Worm (Caenorhabditis elegans) whole organism, L1 larva: ENCODE measurements around the gene str-129.

ENCODE experiments used
- alr-1 ChIP-seq: fragments of 200-800 bp; sonication (Bioruptor generic); optimal IDR thresholded peaks from 2 replicates; lab custom pipeline; 2018; ENCODE audit warnings: borderline replicate concordance, mild to moderate bottlenecking, missing genetic modification characterization, missing compliant biosample characterization
- ceh-8 ChIP-seq: fragments of 200-800 bp; sonication (Bioruptor generic); optimal IDR thresholded peaks from 2 replicates; lab custom pipeline; 2018; ENCODE audit warnings: mild to moderate bottlenecking, missing genetic modification characterization, moderate library complexity, missing compliant biosample characterization
- ces-1 ChIP-seq: fragments of 150-350 bp; optimal IDR thresholded peaks from 2 replicates; lab custom pipeline; 2014; ENCODE audit warnings: missing biosample characterization, missing genetic modification reagents, missing genetic modification characterization
- snpc-4 ChIP-seq: fragments of 150-350 bp; optimal IDR thresholded peaks from 2 replicates; lab custom pipeline; 2014; ENCODE audit warnings: missing biosample characterization, missing genetic modification characterization
- vab-15 ChIP-seq: sonication (generic microtip); optimal IDR thresholded peaks from 2 replicates; lab custom pipeline; 2017; ENCODE audit warnings: missing genotype, mild to moderate bottlenecking, missing genetic modification characterization, missing compliant biosample characterization

DNA sequence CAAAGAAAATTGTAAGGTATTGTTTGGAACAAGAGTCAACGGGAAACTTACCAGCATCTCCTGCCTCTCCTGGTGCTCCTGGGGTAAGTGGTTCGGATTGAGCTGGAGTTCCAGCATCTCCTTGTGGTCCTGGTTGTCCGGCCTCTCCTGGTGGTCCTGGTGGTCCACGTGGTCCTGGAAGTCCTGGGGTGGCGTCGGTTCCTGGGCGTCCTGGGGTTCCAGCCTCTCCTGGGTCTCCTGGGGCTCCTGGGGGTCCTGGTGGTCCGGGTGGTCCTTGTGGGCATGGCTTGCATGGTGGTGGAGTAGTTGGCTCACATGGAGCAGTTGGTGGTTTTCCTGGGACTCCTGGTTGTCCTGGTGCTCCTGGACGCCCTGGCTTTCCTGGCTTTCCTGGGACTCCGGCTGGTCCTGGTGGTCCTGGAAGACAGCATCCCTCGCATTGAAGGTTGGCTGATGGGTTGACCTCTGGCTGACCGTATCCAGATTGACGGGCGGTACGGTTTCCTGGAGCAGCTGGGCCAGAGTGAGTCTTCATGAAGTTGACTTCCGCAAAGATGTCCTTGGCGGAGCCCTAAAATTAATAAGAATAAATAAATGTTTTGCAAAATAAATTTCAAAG is 42.1 kb downstream of the str-129 start:
- TF ChIP-seq alr-1 (no peak), vab-15 (tag; lab: Kevin White, UChicago) (no peak), snpc-4 (tag; lab: Kevin White, UChicago) (no peak), ceh-8 (GFP tag; lab: Kevin White, UChicago) (peak; percentile 14), ces-1 (no peak)
